Worm (Caenorhabditis elegans) whole organism, midembryonic: ENCODE measurements around the gene nhr-246.
"Not testable (repeated sequence)": the region's sequence is repeated elsewhere in the genome, so short reads cannot be mapped to it uniquely, and the experiment has no call there.

Source experiments
- T22C8.4 ChIP-seq: fragments of 200-800 bp; sonication (Bioruptor generic); IDR thresholded peaks from 2 replicates; pipeline ENCODE4 v1.3.6; 2022; ENCODE audit warnings: missing genetic modification characterization, missing compliant biosample characterization
- cog-1 ChIP-seq: sonication (generic microtip); optimal IDR thresholded peaks from 2 replicates; lab custom pipeline; 2016; ENCODE audit warnings: missing genetic modification characterization, missing compliant biosample characterization
- flt-1 ChIP-seq: fragments of 200-800 bp; sonication (Bioruptor generic); IDR thresholded peaks from 2 replicates; pipeline ENCODE4 v1.3.6; 2022; ENCODE audit warnings: missing genetic modification characterization, missing compliant biosample characterization
- klf-2 ChIP-seq: fragments of 200-800 bp; sonication (Bioruptor generic); conservative IDR thresholded peaks from 2 replicates; pipeline ENCODE4 v1.3.6; 2022; ENCODE audit warnings: missing genetic modification reagents, missing genetic modification characterization, missing compliant biosample characterization
- med-1 ChIP-seq: sonication (generic microtip); optimal IDR thresholded peaks from 2 replicates; lab custom pipeline; 2017; ENCODE audit warnings: missing genetic modification characterization, mild to moderate bottlenecking, missing compliant biosample characterization, antibody characterized with exemption, missing genetic modification reagents; ENCODE audit not compliant: insufficient read depth
- ref-1 ChIP-seq: fragments of 200-800 bp; sonication (Bioruptor generic); conservative IDR thresholded peaks from 2 replicates; pipeline ENCODE4 v1.3.6; 2022; ENCODE audit warnings: missing genetic modification reagents, missing genetic modification characterization, missing compliant biosample characterization
- tab-1 ChIP-seq: fragments of 200-800 bp; sonication (Bioruptor generic); IDR thresholded peaks from 2 replicates; pipeline ENCODE4 v1.3.6; 2022; ENCODE audit warnings: missing genetic modification characterization, missing compliant biosample characterization
- ztf-23 ChIP-seq: fragments of 200-800 bp; sonication (Bioruptor generic); IDR thresholded peaks from 2 replicates; pipeline ENCODE4 v1.3.6; 2022; ENCODE audit warnings: missing genetic modification reagents, missing genetic modification characterization, missing compliant biosample characterization
- ztf-29 ChIP-seq: fragments of 200-800 bp; sonication (Bioruptor generic); IDR thresholded peaks from 2 replicates; pipeline ENCODE4 v1.3.6; 2022; ENCODE audit warnings: missing genetic modification reagents, missing genetic modification characterization, missing compliant biosample characterization

The nhr-246 gene

ce11 chrV:15339363-15339762, 23.1 kb downstream of the nhr-246 start, which contains the start of gene clec-228:
TSS of gene clec-228 (minus strand) at chrV:15339463.
- TF ChIP-seq med-1 (GFP tag; lab: Kevin White, UChicago) (no peak), flt-1 (GFP tag; lab: Robert Waterston, UW) (no peak), ztf-23 (GFP tag; lab: Robert Waterston, UW) (no peak), T22C8.4 (GFP tag; lab: Robert Waterston, UW) (no peak), tab-1 (no peak), ref-1 (no peak), cog-1 (tag; lab: Kevin White, UChicago) (no peak), ztf-29 (GFP tag; lab: Robert Waterston, UW) (no peak), klf-2 (no peak)

- no peak for TF ChIP-seq med-1 (GFP tag; lab: Kevin White, UChicago)
- no peak for TF ChIP-seq klf-2
Measured at ce11 chrV:15341404-15341803, 25.1 kb downstream of the nhr-246 start, which contains the start of gene clec-229. TSS of gene clec-229 (minus strand) at chrV:15341504.

- TF ChIP-seq flt-1 (GFP tag; lab: Robert Waterston, UW) (no peak), med-1 (GFP tag; lab: Kevin White, UChicago) (no peak), ztf-29 (GFP tag; lab: Robert Waterston, UW) (no peak), ztf-23 (GFP tag; lab: Robert Waterston, UW) (no peak)
Measured at ce11 chrV:15344481-15344880, 28.2 kb downstream of the nhr-246 start, which contains the start of gene wrt-8. TSS of gene wrt-8 (minus strand) at chrV:15344581.

- TF ChIP-seq flt-1 (GFP tag; lab: Robert Waterston, UW), result no peak
- TF ChIP-seq med-1 (GFP tag; lab: Kevin White, UChicago), result no peak
- no peak for TF ChIP-seq ztf-23 (GFP tag; lab: Robert Waterston, UW)
- TF ChIP-seq T22C8.4 (GFP tag; lab: Robert Waterston, UW), result no peak
- no peak for TF ChIP-seq cog-1 (tag; lab: Kevin White, UChicago)
- no peak for TF ChIP-seq klf-2
Measured at ce11 chrV:15347292-15347691, 31.0 kb downstream of the nhr-246 start, which contains the start of gene C29F3.3. TSS of gene C29F3.3 (minus strand) at chrV:15347392.

- TF ChIP-seq ref-1 (no peak), flt-1 (GFP tag; lab: Robert Waterston, UW) (no peak), klf-2 (no peak), T22C8.4 (GFP tag; lab: Robert Waterston, UW) (no peak)
Measured at ce11 chrV:15349044-15349443, 32.8 kb downstream of the nhr-246 start, which contains the start of gene clec-230. TSS of gene clec-230 (minus strand) at chrV:15349144.

ce11 chrV:15350615-15351014, 34.3 kb downstream of the nhr-246 start, which contains the start of gene clec-231:
TSS of gene clec-231 (minus strand) at chrV:15350715.
- no peak for TF ChIP-seq klf-2
- no peak for TF ChIP-seq T22C8.4 (GFP tag; lab: Robert Waterston, UW)
- TF ChIP-seq cog-1 (tag; lab: Kevin White, UChicago), result no peak
- no peak for TF ChIP-seq ztf-23 (GFP tag; lab: Robert Waterston, UW)
- TF ChIP-seq med-1 (GFP tag; lab: Kevin White, UChicago), result no peak
- no peak for TF ChIP-seq tab-1
- TF ChIP-seq ztf-29 (GFP tag; lab: Robert Waterston, UW), result no peak

ce11 chrV:15352376-15352775, 36.1 kb downstream of the nhr-246 start, which contains the start of gene srx-58:
TSS of gene srx-58 (plus strand) at chrV:15352676.
- TF ChIP-seq cog-1 (tag; lab: Kevin White, UChicago) (no peak), flt-1 (GFP tag; lab: Robert Waterston, UW) (no peak), T22C8.4 (GFP tag; lab: Robert Waterston, UW) (no peak), med-1 (GFP tag; lab: Kevin White, UChicago) (no peak), ztf-23 (GFP tag; lab: Robert Waterston, UW) (no peak), klf-2 (no peak)

- no peak for TF ChIP-seq ref-1
- TF ChIP-seq flt-1 (GFP tag; lab: Robert Waterston, UW), result no peak
- no peak for TF ChIP-seq T22C8.4 (GFP tag; lab: Robert Waterston, UW)
- TF ChIP-seq tab-1, result no peak
- TF ChIP-seq klf-2, result no peak
- no peak for TF ChIP-seq med-1 (GFP tag; lab: Kevin White, UChicago)
- TF ChIP-seq cog-1 (tag; lab: Kevin White, UChicago), result no peak
- TF ChIP-seq ztf-29 (GFP tag; lab: Robert Waterston, UW), result no peak
- TF ChIP-seq ztf-23 (GFP tag; lab: Robert Waterston, UW), result no peak
Measured at ce11 chrV:15354648-15355047, 38.4 kb downstream of the nhr-246 start, which contains the start of gene C29F3.7. TSS of gene C29F3.7 (plus strand) at chrV:15354901.

- TF ChIP-seq ref-1; klf-2; T22C8.4 (GFP tag; lab: Robert Waterston, UW): not testable (repeated sequence)
Measured at ce11 chrV:15361412-15361811, 45.1 kb downstream of the nhr-246 start, which contains the start of gene ech-1.1. TSS of gene ech-1.1 (minus strand) at chrV:15361512.

ce11 chrV:15367770-15368169, 51.5 kb downstream of the nhr-246 start:
- TF ChIP-seq flt-1 (GFP tag; lab: Robert Waterston, UW) (no peak), T22C8.4 (GFP tag; lab: Robert Waterston, UW) (no peak), cog-1 (tag; lab: Kevin White, UChicago) (no peak), med-1 (GFP tag; lab: Kevin White, UChicago) (no peak), ref-1 (no peak), ztf-23 (GFP tag; lab: Robert Waterston, UW) (no peak), tab-1 (no peak), ztf-29 (GFP tag; lab: Robert Waterston, UW) (no peak), klf-2 (no peak)
